Worm (Caenorhabditis elegans) whole organism, late embryonic: Measurements from ENCODE around the gene daf-36.

Experiments
- F13H6.1 ChIP-seq: sonication (generic microtip); optimal IDR thresholded peaks from 2 replicates; lab custom pipeline; 2016; ENCODE audit warnings: missing genetic modification characterization, missing compliant biosample characterization
- K02D7.2 ChIP-seq: sonication (generic microtip); optimal IDR thresholded peaks from 2 replicates; lab custom pipeline; 2017; ENCODE audit warnings: mild to moderate bottlenecking, missing genetic modification characterization, missing compliant biosample characterization
- K09A11.1 ChIP-seq: sonication (generic microtip); optimal IDR thresholded peaks from 2 replicates; lab custom pipeline; 2017; ENCODE audit warnings: antibody characterized with exemption, mild to moderate bottlenecking, missing genetic modification characterization, missing compliant biosample characterization; ENCODE audit not compliant: insufficient read depth
- T23F11.4 ChIP-seq: fragments of 200-800 bp; sonication (Bioruptor generic); optimal IDR thresholded peaks from 2 replicates; lab custom pipeline; 2018; ENCODE audit warnings: mild to moderate bottlenecking, missing genetic modification characterization, missing compliant biosample characterization
- Y22D7AL.16 ChIP-seq: sonication (generic microtip); optimal IDR thresholded peaks from 2 replicates; lab custom pipeline; 2016; ENCODE audit warnings: missing genetic modification characterization, missing compliant biosample characterization
- ama-1 ChIP-seq: fragments of 150-350 bp; optimal IDR thresholded peaks from 2 replicates; lab custom pipeline; 2014
- ceh-14 ChIP-seq: sonication (generic microtip); optimal IDR thresholded peaks from 2 replicates; lab custom pipeline; 2016; ENCODE audit warnings: missing genotype, missing genetic modification characterization, missing compliant biosample characterization
- ceh-18 ChIP-seq: sonication (generic microtip); optimal IDR thresholded peaks from 2 replicates; lab custom pipeline; 2016; ENCODE audit warnings: missing genetic modification characterization, missing compliant biosample characterization
- ceh-19 ChIP-seq: fragments of 200-800 bp; sonication (Bioruptor generic); optimal IDR thresholded peaks from 2 replicates; lab custom pipeline; 2018; ENCODE audit warnings: mild to moderate bottlenecking, missing genetic modification characterization, missing compliant biosample characterization
- ceh-2 ChIP-seq: sonication (generic microtip); optimal IDR thresholded peaks from 2 replicates; lab custom pipeline; 2016; ENCODE audit warnings: missing genotype, missing genetic modification characterization, missing compliant biosample characterization
- ceh-30 ChIP-seq: fragments of 150-350 bp; optimal IDR thresholded peaks from 2 replicates; lab custom pipeline; 2014; ENCODE audit warnings: missing biosample characterization, missing genetic modification characterization
- ceh-45 ChIP-seq: fragments of 200-800 bp; sonication (Bioruptor generic); IDR thresholded peaks from 2 replicates; pipeline ENCODE4 v1.3.6; 2022; ENCODE audit warnings: missing genetic modification reagents, missing genetic modification characterization, missing compliant biosample characterization
- ceh-48 ChIP-seq: sonication (generic microtip); optimal IDR thresholded peaks from 2 replicates; lab custom pipeline; 2016; ENCODE audit warnings: missing genetic modification characterization, inconsistent platforms, missing compliant biosample characterization
- ceh-6 ChIP-seq: fragments of 200-800 bp; sonication (Bioruptor generic); optimal IDR thresholded peaks from 2 replicates; lab custom pipeline; 2018; ENCODE audit warnings: mild to moderate bottlenecking, missing genetic modification characterization, missing compliant biosample characterization
- ceh-9 ChIP-seq: sonication (generic microtip); optimal IDR thresholded peaks from 2 replicates; lab custom pipeline; 2016; ENCODE audit warnings: mild to moderate bottlenecking, missing genetic modification characterization, inconsistent platforms, missing compliant biosample characterization
- che-1 ChIP-seq: sonication (generic microtip); optimal IDR thresholded peaks from 2 replicates; lab custom pipeline; 2016; ENCODE audit warnings: mild to moderate bottlenecking, missing genetic modification characterization, missing compliant biosample characterization
- dmd-4 ChIP-seq: sonication (generic microtip); optimal IDR thresholded peaks from 2 replicates; lab custom pipeline; 2016; ENCODE audit warnings: borderline replicate concordance, missing genetic modification characterization, missing compliant biosample characterization
- dve-1 ChIP-seq: sonication (generic microtip); optimal IDR thresholded peaks from 2 replicates; lab custom pipeline; 2017; ENCODE audit warnings: antibody characterized with exemption, mild to moderate bottlenecking, missing genetic modification characterization, missing compliant biosample characterization
- elt-2 ChIP-seq: sonication (generic microtip); optimal IDR thresholded peaks from 2 replicates; lab custom pipeline; 2016; ENCODE audit warnings: missing genetic modification reagents, missing genetic modification characterization, missing compliant biosample characterization
- ets-4 ChIP-seq: sonication (generic microtip); optimal IDR thresholded peaks from 2 replicates; lab custom pipeline; 2016; ENCODE audit warnings: missing genetic modification characterization, missing compliant biosample characterization
- eyg-1 ChIP-seq: sonication (generic microtip); optimal IDR thresholded peaks from 2 replicates; lab custom pipeline; 2016; ENCODE audit warnings: missing genotype, missing genetic modification characterization, missing compliant biosample characterization
- fax-1 ChIP-seq: sonication (generic microtip); optimal IDR thresholded peaks from 2 replicates; lab custom pipeline; 2016; ENCODE audit warnings: missing genotype, missing genetic modification characterization, missing compliant biosample characterization
- fkh-10 ChIP-seq: fragments of 150-350 bp; optimal IDR thresholded peaks from 2 replicates; lab custom pipeline; 2014; ENCODE audit warnings: missing biosample characterization, missing genetic modification reagents, missing genetic modification characterization
- fkh-6 ChIP-seq: sonication (generic microtip); optimal IDR thresholded peaks from 2 replicates; lab custom pipeline; 2016; ENCODE audit warnings: missing genetic modification characterization, missing compliant biosample characterization
- gmeb-2 ChIP-seq: sonication (generic microtip); optimal IDR thresholded peaks from 2 replicates; lab custom pipeline; 2016; ENCODE audit warnings: missing genetic modification characterization, inconsistent platforms, missing compliant biosample characterization
- hlh-13 ChIP-seq: fragments of 200-800 bp; sonication (Bioruptor generic); optimal IDR thresholded peaks from 2 replicates; lab custom pipeline; 2018; ENCODE audit warnings: mild to moderate bottlenecking, missing genetic modification characterization, missing compliant biosample characterization
- hlh-30 ChIP-seq: sonication (generic microtip); optimal IDR thresholded peaks from 2 replicates; lab custom pipeline; 2017; ENCODE audit warnings: antibody characterized with exemption, missing genetic modification characterization, missing compliant biosample characterization; ENCODE audit not compliant: insufficient read depth
- hlh-6 ChIP-seq: sonication (generic microtip); optimal IDR thresholded peaks from 2 replicates; lab custom pipeline; 2016; ENCODE audit warnings: missing genotype, missing genetic modification characterization, missing compliant biosample characterization
- hlh-8 ChIP-seq: sonication (generic microtip); optimal IDR thresholded peaks from 2 replicates; lab custom pipeline; 2016; ENCODE audit warnings: missing genotype, missing genetic modification characterization, missing compliant biosample characterization
- lim-6 ChIP-seq: sonication (generic microtip); optimal IDR thresholded peaks from 2 replicates; lab custom pipeline; 2016; ENCODE audit warnings: missing genetic modification characterization, missing compliant biosample characterization
- lin-11 ChIP-seq: fragments of 200-800 bp; sonication (Bioruptor generic); optimal IDR thresholded peaks from 2 replicates; lab custom pipeline; 2018; ENCODE audit warnings: mild to moderate bottlenecking, missing genetic modification characterization, missing compliant biosample characterization
- madf-2 ChIP-seq: sonication (generic microtip); optimal IDR thresholded peaks from 2 replicates; lab custom pipeline; 2017; ENCODE audit warnings: missing genetic modification characterization, missing compliant biosample characterization
- mec-3 ChIP-seq: sonication (generic microtip); optimal IDR thresholded peaks from 2 replicates; lab custom pipeline; 2016; ENCODE audit warnings: borderline replicate concordance, missing genetic modification characterization, missing compliant biosample characterization
- nhr-11 ChIP-seq: fragments of 150-350 bp; optimal IDR thresholded peaks from 2 replicates; lab custom pipeline; 2014; ENCODE audit warnings: missing biosample characterization, missing genetic modification characterization
- nhr-232 ChIP-seq: sonication (generic microtip); optimal IDR thresholded peaks from 2 replicates; lab custom pipeline; 2016; ENCODE audit warnings: missing genetic modification characterization, missing compliant biosample characterization
- odd-2 ChIP-seq: sonication (generic microtip); optimal IDR thresholded peaks from 2 replicates; lab custom pipeline; 2017; ENCODE audit warnings: antibody characterized with exemption, mild to moderate bottlenecking, missing genetic modification characterization, missing compliant biosample characterization
- pag-3 ChIP-seq: sonication (generic microtip); optimal IDR thresholded peaks from 2 replicates; lab custom pipeline; 2016; ENCODE audit warnings: missing compliant biosample characterization, missing genetic modification characterization, borderline replicate concordance
- pax-1 ChIP-seq: fragments of 150-350 bp; optimal IDR thresholded peaks from 2 replicates; lab custom pipeline; 2014; ENCODE audit warnings: missing biosample characterization, missing genetic modification characterization
- pha-2 ChIP-seq: sonication (generic microtip); optimal IDR thresholded peaks from 2 replicates; lab custom pipeline; 2017; ENCODE audit warnings: mild to moderate bottlenecking, missing genetic modification characterization, missing compliant biosample characterization
- pqm-1 ChIP-seq: sonication (generic microtip); optimal IDR thresholded peaks from 2 replicates; lab custom pipeline; 2016; ENCODE audit warnings: missing genetic modification characterization, missing compliant biosample characterization
- ref-2 ChIP-seq: sonication (generic microtip); optimal IDR thresholded peaks from 2 replicates; lab custom pipeline; 2016; ENCODE audit warnings: missing genetic modification characterization, missing compliant biosample characterization
- rnt-1 ChIP-seq: sonication (generic microtip); optimal IDR thresholded peaks from 2 replicates; lab custom pipeline; 2016; ENCODE audit warnings: missing genetic modification characterization, missing compliant biosample characterization
- sox-2 ChIP-seq: fragments of 200-800 bp; sonication (Bioruptor generic); IDR thresholded peaks from 2 replicates; pipeline ENCODE4 v1.3.6; 2022; ENCODE audit warnings: missing genetic modification reagents, missing genetic modification characterization, missing compliant biosample characterization
- unc-42 ChIP-seq: sonication (generic microtip); optimal IDR thresholded peaks from 2 replicates; lab custom pipeline; 2016; ENCODE audit warnings: missing genotype, missing genetic modification characterization, missing compliant biosample characterization
- unc-55 ChIP-seq: sonication (generic microtip); optimal IDR thresholded peaks from 2 replicates; lab custom pipeline; 2017; ENCODE audit warnings: missing biosample characterization, missing genetic modification reagents, missing genetic modification characterization
- unc-86 ChIP-seq: sonication (generic microtip); optimal IDR thresholded peaks from 2 replicates; lab custom pipeline; 2016; ENCODE audit warnings: missing genetic modification characterization, missing compliant biosample characterization
- zip-5 ChIP-seq: sonication (generic microtip); optimal IDR thresholded peaks from 2 replicates; lab custom pipeline; 2016; ENCODE audit warnings: missing genetic modification characterization, missing compliant biosample characterization

Gene daf-36

DNA sequence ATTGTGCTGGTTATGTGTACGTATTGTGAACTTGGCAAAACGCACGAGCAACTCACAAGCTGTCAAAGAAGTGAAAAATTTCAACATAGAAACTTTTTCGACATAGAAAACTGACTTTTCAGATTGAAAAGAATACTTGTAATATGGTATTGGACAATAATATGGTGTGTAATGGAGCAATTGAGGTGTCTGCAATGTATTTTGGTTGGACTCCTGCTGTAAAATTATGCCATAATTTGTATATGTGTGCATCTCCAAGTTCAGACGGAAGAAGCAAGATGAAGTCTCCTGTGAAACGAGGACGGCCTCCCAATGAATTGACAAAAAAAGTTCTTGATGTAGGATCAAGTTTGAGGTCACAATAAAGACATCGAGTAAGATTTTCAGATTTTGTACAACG, 41.7 kb downstream of the daf-36 start:
- no peak for TF ChIP-seq elt-2
- TF ChIP-seq pqm-1 = no peak
- no peak for TF ChIP-seq rnt-1 (tag; lab: Kevin White, UChicago)
- no peak for TF ChIP-seq F13H6.1
- no peak for TF ChIP-seq che-1 (tag; lab: Kevin White, UChicago)

DNA sequence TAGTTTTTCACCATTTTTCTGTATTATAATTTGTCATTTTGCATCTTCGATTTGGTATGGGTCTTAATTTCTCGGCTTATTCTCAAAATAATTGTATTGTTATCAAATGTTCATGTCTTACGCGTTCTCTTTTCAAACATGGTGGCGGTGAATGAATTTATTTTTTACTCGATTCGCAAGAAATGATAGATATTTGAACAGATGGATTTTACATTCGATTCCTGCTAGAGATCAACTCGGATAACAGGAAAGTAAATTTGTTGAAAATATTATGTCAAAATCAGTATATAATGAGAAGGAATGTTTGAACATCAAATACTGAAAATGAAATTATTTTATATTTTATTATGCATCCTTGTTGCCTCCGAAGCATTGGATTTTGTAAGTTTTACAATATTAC, 42.5 kb downstream of the daf-36 start, which contains the start of gene ZK856.4:
Gene ZK856.4 (plus strand): TSS at position 301 of the 400 bp plus-strand sequence.
- no peak for TF ChIP-seq gmeb-2 (tag; lab: Kevin White, UChicago)
- TF ChIP-seq unc-55 (GFP tag; lab: Kevin White, UChicago) = no peak
- no peak for TF ChIP-seq nhr-11 (tag; lab: Kevin White, UChicago)
- no peak for TF ChIP-seq ceh-45 (GFP tag; lab: Robert Waterston, UW)
- no peak for TF ChIP-seq ets-4
- no peak for TF ChIP-seq ceh-9
- no peak for TF ChIP-seq T23F11.4 (GFP tag; lab: Kevin White, UChicago)
- TF ChIP-seq fax-1 (tag; lab: Kevin White, UChicago) = no peak
- TF ChIP-seq ceh-19 (GFP tag; lab: Kevin White, UChicago) = no peak
- no peak for TF ChIP-seq pag-3
- no peak for TF ChIP-seq ceh-2
- no peak for TF ChIP-seq hlh-30
- TF ChIP-seq Y22D7AL.16 = no peak
- TF ChIP-seq, all 69 proteins: peak for 0

DNA sequence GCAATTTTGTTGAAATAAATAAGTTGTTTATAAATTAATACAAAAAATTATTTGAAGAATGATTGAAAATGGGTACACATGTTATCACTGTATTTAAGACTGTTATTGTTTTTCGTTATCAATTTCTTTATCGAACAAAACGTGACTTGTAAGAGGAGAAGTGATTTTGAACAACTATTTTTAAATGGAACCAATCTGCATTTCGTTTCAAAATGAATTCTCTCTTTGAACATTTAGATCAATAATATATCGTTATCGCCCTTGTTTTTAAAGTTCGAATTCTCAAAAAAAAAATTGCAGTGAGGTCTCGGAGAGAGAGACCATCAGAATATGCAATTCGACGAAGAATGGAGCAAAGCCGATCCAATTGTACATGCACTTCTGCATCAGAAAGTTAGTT, 46.3 kb downstream of the daf-36 start, which contains the start of gene cul-5:
Gene cul-5 (plus strand): TSS at position 301 of the 400 bp plus-strand sequence.
- no peak for TF ChIP-seq ets-4
- peak; percentile 11 for TF ChIP-seq elt-2
- TF ChIP-seq, all 69 proteins: peak for 1

DNA sequence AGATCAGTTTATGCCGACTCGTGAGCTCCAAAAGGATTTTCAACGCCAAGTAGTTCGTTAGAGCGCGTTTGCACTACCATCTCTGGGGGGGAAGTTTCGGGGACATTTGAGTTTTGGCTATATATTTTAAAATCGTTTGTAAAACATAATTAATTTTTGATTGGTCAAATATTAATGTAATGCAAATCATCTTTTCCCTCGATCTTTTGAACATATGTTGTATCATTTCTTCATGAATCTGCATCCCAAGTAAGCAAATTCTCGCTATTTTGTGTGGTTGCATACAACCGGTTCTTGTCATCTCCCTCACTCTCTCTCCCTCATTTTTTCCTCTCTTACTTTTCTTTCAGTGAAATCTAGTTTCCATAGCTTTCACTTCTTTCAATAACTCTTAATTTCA, 47.3 kb downstream of the daf-36 start:
- TF ChIP-seq elt-2 = peak; percentile 54
- no peak for TF ChIP-seq pag-3
- TF ChIP-seq unc-86 (tag; lab: Kevin White, UChicago) = no peak
- no peak for TF ChIP-seq ama-1
- peak; percentile 37 for TF ChIP-seq ceh-48
- no peak for TF ChIP-seq sox-2 (GFP tag; lab: Robert Waterston, UW)
- TF ChIP-seq odd-2 (tag; lab: Kevin White, UChicago) = no peak
- TF ChIP-seq pax-1 (tag; lab: Kevin White, UChicago) = no peak
- no peak for TF ChIP-seq nhr-232 (tag; lab: Kevin White, UChicago)
- peak; percentile 85 for TF ChIP-seq ref-2 (tag; lab: Kevin White, UChicago)
- TF ChIP-seq eyg-1 (tag; lab: Kevin White, UChicago) = no peak
- TF ChIP-seq unc-55 (GFP tag; lab: Kevin White, UChicago) = no peak
- peak; percentile 73 for TF ChIP-seq ets-4
- TF ChIP-seq dve-1 (tag; lab: Kevin White, UChicago) = no peak
- TF ChIP-seq nhr-11 (tag; lab: Kevin White, UChicago) = no peak
- TF ChIP-seq lim-6 (tag; lab: Kevin White, UChicago) = no peak
- TF ChIP-seq lin-11 (tag; lab: Kevin White, UChicago) = no peak
- TF ChIP-seq rnt-1 (tag; lab: Kevin White, UChicago) = peak; percentile 22
- TF ChIP-seq pha-2 (tag; lab: Kevin White, UChicago) = no peak
- TF ChIP-seq ceh-30 (tag; lab: Kevin White, UChicago) = no peak
- no peak for TF ChIP-seq T23F11.4 (GFP tag; lab: Kevin White, UChicago)
- TF ChIP-seq fkh-6 (tag; lab: Kevin White, UChicago) = no peak
- TF ChIP-seq K02D7.2 (tag; lab: Kevin White, UChicago) = no peak
- TF ChIP-seq pqm-1 = no peak
- TF ChIP-seq che-1 (tag; lab: Kevin White, UChicago) = no peak
- peak; percentile 52 for TF ChIP-seq zip-5
- TF ChIP-seq K09A11.1 (tag; lab: Kevin White, UChicago) = no peak
- peak; percentile 79 for TF ChIP-seq ceh-14 (tag; lab: Kevin White, UChicago)
- TF ChIP-seq gmeb-2 (tag; lab: Kevin White, UChicago) = no peak
- TF ChIP-seq unc-42 (tag; lab: Kevin White, UChicago) = peak; percentile 19
- peak; percentile 54 for TF ChIP-seq ceh-18 (tag; lab: Kevin White, UChicago)
- no peak for TF ChIP-seq ceh-6 (GFP tag; lab: Kevin White, UChicago)
- TF ChIP-seq hlh-8 (tag; lab: Kevin White, UChicago) = peak; percentile 52
- no peak for TF ChIP-seq madf-2 (tag; lab: Kevin White, UChicago)
- no peak for TF ChIP-seq mec-3
- TF ChIP-seq hlh-13 (GFP tag; lab: Kevin White, UChicago) = no peak
- no peak for TF ChIP-seq dmd-4 (tag; lab: Kevin White, UChicago)
- no peak for TF ChIP-seq fkh-10 (GFP tag; lab: Kevin White, UChicago)
- no peak for TF ChIP-seq hlh-6 (tag; lab: Kevin White, UChicago)
